Fruit fly (Drosophila melanogaster): ENCODE measurements around the gene Npl4.
A peak's percentile ranks its signal among the peaks of the same experiment; 100 is the strongest.

The Npl4 gene

DNA sequence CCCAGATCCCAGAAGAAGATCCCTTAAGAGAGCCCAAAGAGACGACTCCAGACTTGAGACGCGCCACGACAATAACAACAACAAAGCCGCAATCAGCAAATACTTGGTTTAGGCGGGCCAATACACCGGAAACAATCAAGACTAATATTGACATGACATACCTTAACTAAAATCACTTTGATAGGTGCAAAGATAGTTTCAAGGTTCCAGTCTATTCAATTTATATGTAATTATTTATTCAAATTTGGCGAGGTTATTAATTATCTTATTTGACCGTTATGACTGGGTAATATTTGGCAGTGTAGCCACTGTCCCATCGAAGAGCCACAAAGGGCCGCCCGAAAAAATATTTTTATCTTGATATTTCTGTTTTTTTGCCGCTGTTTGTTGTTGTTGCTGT lies 16.0 kb upstream of the Npl4 start (continued):
- TF ChIP-seq tup (GFP tag; optimal IDR thresholded peaks at IDR 0.05) (no peak), Dip2 (GFP tag; IDR thresholded peaks at IDR 0.05) (no peak), CG8388 (GFP tag; optimal IDR thresholded peaks at IDR 0.05) (peak; percentile 38), ssp (GFP tag; IDR thresholded peaks at IDR 0.05) (peak; percentile 22; the same call in 1 of the 2 replicates), CoRest (tag; optimal IDR thresholded peaks at IDR 0.05) (peak; percentile 52), CG12219 (GFP tag; optimal IDR thresholded peaks at IDR 0.05) (peak; percentile 32), gsb-n (tag; optimal IDR thresholded peaks at IDR 0.05) (peak; percentile 13), klu (GFP tag; IDR thresholded peaks at IDR 0.05) (no peak), Dfd (GFP tag; optimal IDR thresholded peaks at IDR 0.05) (no peak), danr (GFP tag; IDR thresholded peaks at IDR 0.05) (no peak), Hey (tag; optimal IDR thresholded peaks at IDR 0.05) (no peak), p53 (GFP tag; optimal IDR thresholded peaks at IDR 0.05) (no peak), gce (GFP tag; IDR thresholded peaks at IDR 0.05) (0 out of 3 replicates have a peak, but pooled peaks have one; percentile 23), fru (optimal IDR thresholded peaks at IDR 0.05) (no peak), CG14050 (GFP tag; IDR thresholded peaks at IDR 0.05) (peak; percentile 26; the same call in 2 of the 3 replicates), mam (GFP tag; optimal IDR thresholded peaks at IDR 0.05) (peak; percentile 16), CG8924 (tag; optimal IDR thresholded peaks at IDR 0.05) (peak; percentile 72), Usf (GFP tag; optimal IDR thresholded peaks at IDR 0.05) (peak; percentile 13), D19A (tag; optimal IDR thresholded peaks at IDR 0.05) (peak; percentile 56), CG1024 (GFP tag; IDR thresholded peaks at IDR 0.05) (no peak), CG9817 (tag; optimal IDR thresholded peaks at IDR 0.05) (peak; percentile 16), HmgD (GFP tag; optimal IDR thresholded peaks at IDR 0.05) (no peak), CG6175 (GFP tag; IDR thresholded peaks at IDR 0.05) (no peak), ab (GFP tag; optimal IDR thresholded peaks at IDR 0.05) (no peak), nerfin-2 (GFP tag; IDR thresholded peaks at IDR 0.05; ENCODE audit: partially characterized antibody) (no peak), Hr39 (optimal IDR thresholded peaks at IDR 0.05) (no peak), crp (GFP tag; optimal IDR thresholded peaks at IDR 0.05) (no peak), chif (GFP tag; optimal IDR thresholded peaks at IDR 0.05) (peak; percentile 27 to 54), corto (GFP tag; optimal IDR thresholded peaks at IDR 0.05) (peak; percentile 96), nau (GFP tag; optimal IDR thresholded peaks at IDR 0.05) (no peak), CG11093 (GFP tag; IDR thresholded peaks at IDR 0.05) (peak; percentile 43; the same call in 1 of the 3 replicates), Optix (GFP tag; IDR thresholded peaks at IDR 0.05) (no peak), CG4707 (GFP tag; optimal IDR thresholded peaks at IDR 0.05) (no peak), CG34224 (GFP tag; IDR thresholded peaks at IDR 0.05; ENCODE audit: partially characterized antibody) (no peak), fd3F (GFP tag; optimal IDR thresholded peaks at IDR 0.05) (no peak), run (tag; optimal IDR thresholded peaks at IDR 0.05) (no peak), tap (tag; optimal IDR thresholded peaks at IDR 0.05) (peak; percentile 56), CG5245 (GFP tag; optimal IDR thresholded peaks at IDR 0.05) (no peak), da (GFP tag; optimal IDR thresholded peaks at IDR 0.05) (no peak), GATAe (GFP tag; conservative IDR thresholded peaks at IDR 0.05) (no peak), CG12769 (tag; optimal IDR thresholded peaks at IDR 0.05) (peak; percentile 29), Nf-YB (GFP tag; optimal IDR thresholded peaks at IDR 0.05) (peak; percentile 8), CG17361 (GFP tag; IDR thresholded peaks at IDR 0.05) (peak; percentile 56), CG14710 (tag; optimal IDR thresholded peaks at IDR 0.05) (peak; percentile 60), mld (GFP tag; IDR thresholded peaks at IDR 0.05; ENCODE audit: partially characterized antibody) (no peak), CG12299 (tag; optimal IDR thresholded peaks at IDR 0.05) (no peak), Neu2 (GFP tag; optimal IDR thresholded peaks at IDR 0.05; ENCODE audit: borderline replicate concordance) (no peak), CG3838 (GFP tag; optimal IDR thresholded peaks at IDR 0.05) (no peak), CG12155 (GFP tag; optimal IDR thresholded peaks at IDR 0.05) (peak; percentile 39), cg (GFP tag; optimal IDR thresholded peaks at IDR 0.05) (no peak), CG2875 (GFP tag; optimal IDR thresholded peaks at IDR 0.05) (peak; percentile 7)
